Worm (Caenorhabditis elegans) whole organism, L4 larva: Measurements from ENCODE around the gene Y55F3AM.11.

ENCODE experiments used
- F49E8.2 ChIP-seq: sonication (generic microtip); optimal IDR thresholded peaks from 2 replicates; lab custom pipeline; 2016; ENCODE audit warnings: missing compliant biosample characterization, mild to moderate bottlenecking, missing genetic modification characterization, borderline replicate concordance
- aly-2 ChIP-seq: sonication (generic microtip); optimal IDR thresholded peaks from 2 replicates; lab custom pipeline; 2018; ENCODE audit warnings: missing biosample characterization, missing genetic modification characterization
- fos-1 ChIP-seq: fragments of 150-350 bp; optimal IDR thresholded peaks from 2 replicates; lab custom pipeline; 2014; ENCODE audit warnings: missing biosample characterization, missing genetic modification characterization
- mes-2 ChIP-seq: sonication (generic microtip); optimal IDR thresholded peaks from 2 replicates; lab custom pipeline; 2016; ENCODE audit warnings: missing genotype, mild to moderate bottlenecking, missing genetic modification characterization, missing compliant biosample characterization; ENCODE audit not compliant: poor library complexity, severe bottlenecking
- mxl-2 ChIP-seq: fragments of 200-800 bp; sonication (Bioruptor generic); conservative IDR thresholded peaks from 2 replicates; pipeline ENCODE4 v1.3.6; 2022; ENCODE audit warnings: missing genetic modification reagents, missing genetic modification characterization, missing compliant biosample characterization
- tra-1 ChIP-seq: fragments of 200-800 bp; sonication (Bioruptor generic); IDR thresholded peaks from 2 replicates; pipeline ENCODE4 v1.3.6; 2022; ENCODE audit warnings: missing genetic modification reagents, missing genetic modification characterization, missing compliant biosample characterization
- ztf-11 ChIP-seq: fragments of 150-350 bp; optimal IDR thresholded peaks from 2 replicates; lab custom pipeline; 2014; ENCODE audit warnings: missing biosample characterization, missing genetic modification characterization

- no peak for TF ChIP-seq aly-2
- TF ChIP-seq mxl-2 (GFP tag; lab: Robert Waterston, UW), result no peak
- no peak for TF ChIP-seq tra-1 (GFP tag; lab: Robert Waterston, UW)
- no peak for TF ChIP-seq ztf-11
- TF ChIP-seq mes-2 (tag; lab: Kevin White, UChicago), result no peak
- TF ChIP-seq F49E8.2 (tag; lab: Kevin White, UChicago), result no peak
- TF ChIP-seq fos-1 (tag; lab: Kevin White, UChicago), result no peak
Measured at ce11 chrIV:1000441-1000840, 43.7 kb downstream of the Y55F3AM.11 start.
